Worm (Caenorhabditis elegans): ENCODE data around the gene kup-1.

kup-1 gene

DNA sequence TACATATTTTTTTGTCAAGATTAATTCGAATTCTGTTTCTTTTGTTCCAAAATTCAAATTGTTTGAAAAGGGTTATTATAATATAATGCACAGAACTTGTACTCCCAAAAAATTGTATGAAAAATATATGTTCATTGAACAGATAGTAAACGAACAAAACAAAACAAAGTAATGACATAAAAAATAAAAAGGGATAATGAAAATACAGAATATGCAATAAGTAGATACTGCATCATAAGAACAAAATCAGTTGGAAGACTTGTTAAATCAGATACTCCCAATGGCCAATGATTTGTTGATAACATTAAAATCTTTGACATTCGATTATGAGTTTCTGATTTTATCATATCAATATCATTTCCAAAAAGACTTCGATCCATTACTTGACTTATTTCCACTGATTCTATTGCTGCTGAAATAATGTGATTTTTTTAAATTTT, 36.2 kb downstream of the kup-1 start (continued):
- TF ChIP-seq F39B2.1 (GFP tag; IDR thresholded peaks at IDR 0.05) (no peak), aptf-3 (GFP tag; IDR thresholded peaks at IDR 0.05) (no peak), T07F8.4 (tag; optimal IDR thresholded peaks at IDR 0.05) (no peak), nhr-80 (tag; optimal IDR thresholded peaks at IDR 0.05) (peak; percentile 46), F57A8.1 (GFP tag; optimal IDR thresholded peaks at IDR 0.05) (no peak), lsy-27 (tag; optimal IDR thresholded peaks at IDR 0.05; ENCODE audit: borderline replicate concordance, insufficient read depth) (no peak), bed-2 (GFP tag; IDR thresholded peaks at IDR 0.05) (no peak), hmg-20 (GFP tag; IDR thresholded peaks at IDR 0.05) (no peak), F22D6.2 (tag; optimal IDR thresholded peaks at IDR 0.05) (no peak), mes-4 (tag; optimal IDR thresholded peaks at IDR 0.05) (no peak), hlh-26 (GFP tag; conservative IDR thresholded peaks at IDR 0.05) (no peak), B0336.3 (GFP tag; IDR thresholded peaks at IDR 0.05) (peak; percentile 83), F55B11.4 (tag; optimal IDR thresholded peaks at IDR 0.05; ENCODE audit: borderline replicate concordance, insufficient read depth) (no peak), bed-1 (GFP tag; IDR thresholded peaks at IDR 0.05) (no peak), ztf-18 (tag; optimal IDR thresholded peaks at IDR 0.05) (no peak), akir-1 (GFP tag; optimal IDR thresholded peaks at IDR 0.05) (no peak), tbx-9 (tag; optimal IDR thresholded peaks at IDR 0.05; ENCODE audit: borderline replicate concordance) (no peak), Y53F4B.3 (GFP tag; IDR thresholded peaks at IDR 0.05) (no peak), ceh-40 (GFP tag; IDR thresholded peaks at IDR 0.05) (no peak), egl-18 (GFP tag; IDR thresholded peaks at IDR 0.05) (no peak), Y53G8AR.9 (GFP tag; conservative IDR thresholded peaks at IDR 0.05) (peak; percentile 96), dox-1 (GFP tag; IDR thresholded peaks at IDR 0.05) (no peak), ceh-100 (GFP tag; IDR thresholded peaks at IDR 0.05) (no peak), pbrm-1 (GFP tag; IDR thresholded peaks at IDR 0.05) (peak; percentile 74; the same call in 1 of the 2 replicates), athp-1 (tag; optimal IDR thresholded peaks at IDR 0.05) (no peak), B0019.2 (GFP tag; conservative IDR thresholded peaks at IDR 0.05) (no peak), mcd-1 (GFP tag; IDR thresholded peaks at IDR 0.05) (no peak), egl-44 (GFP tag; IDR thresholded peaks at IDR 0.05) (no peak), K11D2.4 (GFP tag; IDR thresholded peaks at IDR 0.05) (no peak), mxl-1 (tag; optimal IDR thresholded peaks at IDR 0.05) (no peak), B0261.1 (tag; optimal IDR thresholded peaks at IDR 0.05) (no peak), C06A6.2 (GFP tag; conservative IDR thresholded peaks at IDR 0.05) (no peak), T26A5.8 (tag; optimal IDR thresholded peaks at IDR 0.05) (no peak)

DNA sequence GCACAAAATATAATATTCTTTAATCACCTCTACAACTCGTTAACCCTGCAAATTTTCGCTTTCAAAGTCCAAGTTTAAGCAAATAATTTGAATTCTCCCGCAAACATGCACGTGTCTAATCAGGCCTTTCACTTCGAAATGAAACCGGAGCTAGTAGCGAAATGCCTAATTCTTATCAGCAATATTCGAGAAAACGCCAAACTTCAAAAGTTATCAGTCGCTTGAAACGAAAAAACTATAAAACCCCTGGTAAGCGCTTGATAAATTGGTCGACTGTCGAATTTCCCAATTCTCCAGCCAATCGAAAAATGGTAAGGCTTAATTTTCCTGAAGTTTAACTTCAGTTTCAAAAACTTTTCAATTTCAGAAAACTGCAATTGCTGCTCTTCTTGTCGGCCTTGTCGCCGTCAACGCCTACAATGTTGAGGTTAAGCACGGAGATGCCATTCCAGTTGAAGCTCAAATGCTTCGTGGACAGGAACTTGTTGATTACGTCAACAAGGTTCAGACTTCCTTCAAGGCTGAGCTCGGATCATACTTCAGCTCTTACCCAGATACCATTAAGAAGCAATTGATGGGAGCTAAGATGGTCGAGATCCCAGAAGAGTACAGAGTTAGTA, 37.7 kb downstream of the kup-1 start, which contains the start of gene cpr-9:
TSS of gene cpr-9 (plus strand) at position 188 of the 620 bp plus-strand sequence.
- no peak for TF ChIP-seq ceh-40 (GFP tag; IDR thresholded peaks at IDR 0.05)
- TF ChIP-seq Y53G8AR.9 (GFP tag; conservative IDR thresholded peaks at IDR 0.05), result 0 out of 2 replicates have a peak, but pooled peaks have one; percentile 11
- TF ChIP-seq nhr-80 (tag; optimal IDR thresholded peaks at IDR 0.05), result peak; percentile 21
- TF ChIP-seq let-607 (tag; optimal IDR thresholded peaks at IDR 0.05), result no peak
- no peak for TF ChIP-seq mes-4 (tag; optimal IDR thresholded peaks at IDR 0.05)
- TF ChIP-seq zfh-2 (GFP tag; conservative IDR thresholded peaks at IDR 0.05), result no peak
- no peak for TF ChIP-seq Y53F4B.3 (GFP tag; IDR thresholded peaks at IDR 0.05)
- TF ChIP-seq ama-1 (optimal IDR thresholded peaks at IDR 0.05), result no peak
- TF ChIP-seq ama-1 (GFP tag; optimal IDR thresholded peaks at IDR 0.05), result no peak
- TF ChIP-seq ZK185.1 (tag; optimal IDR thresholded peaks at IDR 0.05; ENCODE audit: poor library complexity, severe bottlenecking), result peak; percentile 13
- TF ChIP-seq C17E4.6 (GFP tag; IDR thresholded peaks at IDR 0.05), result no peak
- peak; percentile 1 for TF ChIP-seq tbp1 (GFP tag; optimal IDR thresholded peaks at IDR 0.05)
- TF ChIP-seq F39B2.1 (GFP tag; IDR thresholded peaks at IDR 0.05), result no peak
- TF ChIP-seq ets-4 (GFP tag; optimal IDR thresholded peaks at IDR 0.05), result peak; percentile 22
- peak; percentile 40; the same call in 1 of the 2 replicates for TF ChIP-seq ekl-4 (GFP tag; IDR thresholded peaks at IDR 0.05)
- peak; percentile 54; the same call in 1 of the 2 replicates for TF ChIP-seq let-526 (GFP tag; IDR thresholded peaks at IDR 0.05)
- no peak for TF ChIP-seq lin-35 (GFP tag; optimal IDR thresholded peaks at IDR 0.05)
- TF ChIP-seq lin-40 (tag; optimal IDR thresholded peaks at IDR 0.05), result peak; percentile 10
- TF ChIP-seq hmg-1.2 (GFP tag; IDR thresholded peaks at IDR 0.05), result 0 out of 2 replicates have a peak, but pooled peaks have one; percentile 6
- no peak for TF ChIP-seq ztf-25 (GFP tag; IDR thresholded peaks at IDR 0.05)
- TF ChIP-seq B0336.3 (GFP tag; IDR thresholded peaks at IDR 0.05), result peak; percentile 10; the same call in 1 of the 2 replicates

Data from whole organism, young adult.